Fruit fly (Drosophila melanogaster): ENCODE measurements around the gene CG7768.

CG7768 gene

dm6 chr3L:14241065-14241464 is 23.1 kb downstream of the CG7768 start:
- peak; percentile 1 for TF ChIP-seq corto (GFP tag; optimal IDR thresholded peaks at IDR 0.05)
- TF ChIP-seq CG11560 (tag; IDR thresholded peaks at IDR 0.05), result no peak
- TF ChIP-seq nom (GFP tag; optimal IDR thresholded peaks at IDR 0.05), result peak; percentile 17

dm6 chr3L:14253455-14253854 is 35.5 kb downstream of the CG7768 start:
- TF ChIP-seq hkb (optimal IDR thresholded peaks at IDR 0.05), result no peak
- no peak for TF ChIP-seq hkb (GFP tag; IDR thresholded peaks at IDR 0.05)
- 0 out of 2 replicates have a peak, but pooled peaks have one; percentile 34 for TF ChIP-seq CG31441 (GFP tag; IDR thresholded peaks at IDR 0.05)
- TF ChIP-seq TFAM (GFP tag; optimal IDR thresholded peaks at IDR 0.05), result no peak
- no peak for TF ChIP-seq Chrac-16 (GFP tag; optimal IDR thresholded peaks at IDR 0.05)
- no peak for TF ChIP-seq slp2 (GFP tag; optimal IDR thresholded peaks at IDR 0.05)
- no peak for TF ChIP-seq so (GFP tag; IDR thresholded peaks at IDR 0.05)
- TF ChIP-seq dmrt99B (tag; optimal IDR thresholded peaks at IDR 0.05), result peak; percentile 15
- no peak for TF ChIP-seq en (GFP tag; optimal IDR thresholded peaks at IDR 0.05)
- no peak for TF ChIP-seq Dek (tag; optimal IDR thresholded peaks at IDR 0.05)
- no peak for TF ChIP-seq Atf3 (GFP tag; optimal IDR thresholded peaks at IDR 0.05)
- TF ChIP-seq ara (GFP tag; IDR thresholded peaks at IDR 0.05), result no peak
- TF ChIP-seq ind (GFP tag; optimal IDR thresholded peaks at IDR 0.05), result peak; percentile 1
- TF ChIP-seq grau (tag; optimal IDR thresholded peaks at IDR 0.05), result no peak
- no peak for TF ChIP-seq inv (GFP tag; IDR thresholded peaks at IDR 0.05; ENCODE audit: partially characterized antibody)
- no peak for TF ChIP-seq HLH3B (GFP tag; IDR thresholded peaks at IDR 0.05)
- no peak for TF ChIP-seq CG13123 (GFP tag; optimal IDR thresholded peaks at IDR 0.05)
- TF ChIP-seq CG11560 (tag; IDR thresholded peaks at IDR 0.05), result no peak
- peak; percentile 52 for TF ChIP-seq nom (GFP tag; optimal IDR thresholded peaks at IDR 0.05)
- TF ChIP-seq CG14050 (GFP tag; IDR thresholded peaks at IDR 0.05), result no peak
- no peak for TF ChIP-seq YL-1 (GFP tag; optimal IDR thresholded peaks at IDR 0.05)
- TF ChIP-seq HHEX (GFP tag; optimal IDR thresholded peaks at IDR 0.05), result no peak
- TF ChIP-seq Fer3 (tag; optimal IDR thresholded peaks at IDR 0.05), result no peak
- TF ChIP-seq Trl (optimal IDR thresholded peaks at IDR 0.05), result no peak
- TF ChIP-seq Trl (GFP tag; optimal IDR thresholded peaks at IDR 0.05), result no peak
- no peak for TF ChIP-seq CHES-1-like (GFP tag; optimal IDR thresholded peaks at IDR 0.05)
- TF ChIP-seq Ada2b (GFP tag; IDR thresholded peaks at IDR 0.05), result no peak
- TF ChIP-seq corto (GFP tag; optimal IDR thresholded peaks at IDR 0.05), result no peak
- no peak for TF ChIP-seq CG43689 (GFP tag; IDR thresholded peaks at IDR 0.05)
- no peak for TF ChIP-seq CG3726 (GFP tag; IDR thresholded peaks at IDR 0.05)
- TF ChIP-seq CG9437 (GFP tag; optimal IDR thresholded peaks at IDR 0.05), result no peak
- TF ChIP-seq CG8281 (tag; optimal IDR thresholded peaks at IDR 0.05), result no peak
- TF ChIP-seq Ets97D (GFP tag; optimal IDR thresholded peaks at IDR 0.05), result no peak
- no peak for TF ChIP-seq Meics (GFP tag; optimal IDR thresholded peaks at IDR 0.05)
- no peak for TF ChIP-seq CG12299 (tag; optimal IDR thresholded peaks at IDR 0.05)
- TF ChIP-seq vnd (GFP tag; IDR thresholded peaks at IDR 0.05; ENCODE audit: partially characterized antibody), result no peak
- TF ChIP-seq dati (GFP tag; IDR thresholded peaks at IDR 0.05), result no peak
- no peak for TF ChIP-seq crc (GFP tag; optimal IDR thresholded peaks at IDR 0.05)
- peak; percentile 64 for TF ChIP-seq sens (GFP tag)
- peak; percentile 4 for TF ChIP-seq nmo (GFP tag; optimal IDR thresholded peaks at IDR 0.05)
- TF ChIP-seq CkIIα-i1 (GFP tag; IDR thresholded peaks at IDR 0.05), result no peak
- no peak for TF ChIP-seq Med (GFP tag)
- TF ChIP-seq prd (optimal IDR thresholded peaks at IDR 0.05), result no peak
- peak; percentile 10; the same call in 1 of the 3 replicates for TF ChIP-seq prd (GFP tag; IDR thresholded peaks at IDR 0.05)
- TF ChIP-seq ttk (GFP tag; IDR thresholded peaks at IDR 0.05), result no peak
- TF ChIP-seq hth (optimal IDR thresholded peaks at IDR 0.05), result no peak
- TF ChIP-seq CG18476 (GFP tag; optimal IDR thresholded peaks at IDR 0.05), result no peak
- no peak for TF ChIP-seq PHDP (tag; optimal IDR thresholded peaks at IDR 0.05)
- TF ChIP-seq mirr (GFP tag; optimal IDR thresholded peaks at IDR 0.05), result no peak
- peak; percentile 1 for TF ChIP-seq CG13424 (tag; optimal IDR thresholded peaks at IDR 0.05)
- no peak for TF ChIP-seq seq (GFP tag; IDR thresholded peaks at IDR 0.05)

Measured in whole organism, embryonic.